Worm (Caenorhabditis elegans): Measurements from ENCODE around the gene C18A3.11.

DNA sequence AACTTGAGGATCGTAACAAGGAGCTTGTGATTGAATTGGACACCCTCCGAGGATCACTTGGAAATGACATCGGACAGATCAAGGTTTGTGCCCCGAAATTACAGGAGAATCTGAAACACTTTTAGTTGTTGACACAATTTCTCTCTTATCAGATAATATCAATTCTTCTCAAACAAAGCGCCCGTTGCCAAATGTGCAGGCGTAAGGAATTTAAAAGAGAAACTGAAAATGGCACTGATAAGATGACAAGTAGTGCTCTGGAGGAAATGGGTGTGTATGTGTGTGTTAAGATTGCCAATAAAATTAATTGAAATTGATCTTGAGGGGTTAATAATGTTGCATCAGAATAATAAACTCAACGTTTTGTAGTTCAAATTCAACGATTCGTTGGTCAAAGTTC, 20.5 kb downstream of the C18A3.11 start:
- no peak for TF ChIP-seq lin-13 (tag; optimal IDR thresholded peaks at IDR 0.05)
- no peak for TF ChIP-seq unc-62 (GFP tag; optimal IDR thresholded peaks at IDR 0.05)
- TF ChIP-seq pha-4 (tag; optimal IDR thresholded peaks at IDR 0.05), result no peak
- no peak for TF ChIP-seq snpc-4 (tag; optimal IDR thresholded peaks at IDR 0.05)
- TF ChIP-seq hlh-1 (tag; optimal IDR thresholded peaks at IDR 0.05), result no peak
- TF ChIP-seq nhr-76 (tag; optimal IDR thresholded peaks at IDR 0.05), result no peak
- TF ChIP-seq unc-39 (tag; optimal IDR thresholded peaks at IDR 0.05), result no peak
- no peak for TF ChIP-seq zip-8 (tag; optimal IDR thresholded peaks at IDR 0.05)

All from whole organism, mixed stage, embryonic.